Worm (Caenorhabditis elegans) whole organism, L2 larva: ENCODE data around the gene F16B12.1.

Source experiments
- crh-2 ChIP-seq: sonication (generic microtip); optimal IDR thresholded peaks from 2 replicates; lab custom pipeline; 2017; ENCODE audit warnings: missing biosample characterization, missing genetic modification characterization
- lin-13 ChIP-seq: fragments of 150-350 bp; optimal IDR thresholded peaks from 2 replicates; lab custom pipeline; 2014; ENCODE audit warnings: missing biosample characterization, missing genetic modification reagents, missing genetic modification characterization
- nhr-21 ChIP-seq: fragments of 150-350 bp; optimal IDR thresholded peaks from 2 replicates; lab custom pipeline; 2014; ENCODE audit warnings: missing biosample characterization, missing genetic modification characterization
- sma-3 ChIP-seq: sonication (generic microtip); optimal IDR thresholded peaks from 2 replicates; lab custom pipeline; 2016; ENCODE audit warnings: missing genetic modification reagents, missing genetic modification characterization, missing compliant biosample characterization

Gene F16B12.1

DNA sequence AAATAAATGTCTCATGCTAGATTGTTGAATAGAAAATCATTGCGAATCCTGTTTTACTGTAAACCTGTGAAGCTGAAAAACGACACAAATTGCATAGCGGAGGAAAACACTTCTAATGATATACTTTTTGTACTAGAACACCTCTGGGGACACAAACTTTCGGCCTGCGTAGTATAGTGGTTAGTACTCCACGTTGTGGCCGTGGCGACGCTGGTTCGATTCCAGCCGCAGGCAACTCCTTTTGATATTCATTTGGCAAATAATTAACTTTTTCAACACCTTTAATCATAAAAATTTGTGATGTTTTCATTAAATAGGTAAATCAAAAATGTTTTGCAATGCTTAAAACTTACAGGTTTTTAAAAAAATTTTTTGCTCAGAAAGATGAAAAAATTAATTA is 49.6 kb downstream of the F16B12.1 start:
- TF ChIP-seq lin-13 (GFP tag; lab: Kevin White, UChicago): peak; percentile 7
- TF ChIP-seq sma-3 (GFP tag; lab: Kevin White, UChicago): peak; percentile 2
- TF ChIP-seq nhr-21 (tag; lab: Kevin White, UChicago): no peak
- TF ChIP-seq, all 48 proteins: peak for 2

DNA sequence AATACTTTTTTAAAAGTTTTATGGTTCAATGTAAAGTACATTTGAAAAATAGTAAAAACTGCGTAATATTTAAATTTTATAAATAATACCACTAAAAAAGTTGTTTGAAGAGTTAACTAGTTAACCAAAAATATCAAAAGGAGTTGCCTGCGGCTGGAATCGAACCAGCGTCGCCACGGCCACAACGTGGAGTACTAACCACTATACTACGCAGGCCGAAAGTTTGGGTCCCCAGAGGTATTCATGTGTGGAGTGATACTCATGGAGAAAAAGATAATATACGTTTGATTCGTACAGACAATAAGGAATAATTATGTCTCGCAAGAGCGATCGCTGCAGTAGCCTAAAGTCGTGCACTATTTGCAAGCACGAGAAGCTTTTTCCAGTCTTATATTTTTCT is 51.5 kb downstream of the F16B12.1 start:
- peak; percentile 20 for TF ChIP-seq sma-3 (GFP tag; lab: Kevin White, UChicago)
- peak; percentile 5 for TF ChIP-seq crh-2 (tag; lab: Kevin White, UChicago)
